Fruit fly (Drosophila melanogaster): ENCODE results near the gene cana.

dm6 chr2L:11277927-11278351, 8.4 kb downstream of the cana start, which contains the start of gene CG33695:
- TF ChIP-seq CG4496 (GFP tag; IDR thresholded peaks at IDR 0.05) (0 out of 3 replicates have a peak, but pooled peaks have one; percentile 24), CG17806 (tag; optimal IDR thresholded peaks at IDR 0.05) (no peak), fd96Ca (GFP tag; IDR thresholded peaks at IDR 0.05) (no peak), CG8159 (tag; optimal IDR thresholded peaks at IDR 0.05) (no peak), CG14655 (GFP tag; optimal IDR thresholded peaks at IDR 0.05) (no peak), gl (tag; optimal IDR thresholded peaks at IDR 0.05) (no peak), Ets98B (GFP tag; IDR thresholded peaks at IDR 0.05) (0 out of 2 replicates have a peak, but pooled peaks have one; percentile 29), EcR (GFP tag; optimal IDR thresholded peaks at IDR 0.05) (peak; percentile 37), Pif1B (GFP tag; optimal IDR thresholded peaks at IDR 0.05) (no peak), CG15710 (tag; optimal IDR thresholded peaks at IDR 0.05) (peak; percentile 36), rn (GFP tag; IDR thresholded peaks at IDR 0.05) (no peak), CG32121 (GFP tag; IDR thresholded peaks at IDR 0.05) (peak; percentile 42; the same call in 1 of the 2 replicates), Pif1A (GFP tag; optimal IDR thresholded peaks at IDR 0.05) (no peak)

All from whole organism, pupa.